Worm (Caenorhabditis elegans) whole organism, late embryonic: ENCODE measurements around the gene C06E1.7.

Source experiments
- eyg-1 ChIP-seq: sonication (generic microtip); optimal IDR thresholded peaks from 2 replicates; lab custom pipeline; 2016; ENCODE audit warnings: missing genotype, missing genetic modification characterization, missing compliant biosample characterization
- nfya-1 ChIP-seq: sonication (generic microtip); optimal IDR thresholded peaks from 2 replicates; lab custom pipeline; 2017; ENCODE audit warnings: missing genetic modification characterization, mild to moderate bottlenecking, missing compliant biosample characterization, antibody characterized with exemption, moderate library complexity
- nhr-11 ChIP-seq: fragments of 150-350 bp; optimal IDR thresholded peaks from 2 replicates; lab custom pipeline; 2014; ENCODE audit warnings: missing biosample characterization, missing genetic modification characterization
- odd-2 ChIP-seq: sonication (generic microtip); optimal IDR thresholded peaks from 2 replicates; lab custom pipeline; 2017; ENCODE audit warnings: antibody characterized with exemption, mild to moderate bottlenecking, missing genetic modification characterization, missing compliant biosample characterization
- pat-9 ChIP-seq: fragments of 200-800 bp; sonication (Bioruptor generic); optimal IDR thresholded peaks from 2 replicates; lab custom pipeline; 2018; ENCODE audit warnings: mild to moderate bottlenecking, missing genetic modification characterization, moderate library complexity, missing compliant biosample characterization
- sox-4 ChIP-seq: sonication (generic microtip); optimal IDR thresholded peaks from 2 replicates; lab custom pipeline; 2017; ENCODE audit warnings: mild to moderate bottlenecking, missing genetic modification characterization, inconsistent platforms, missing compliant biosample characterization
- tbx-2 ChIP-seq: sonication (generic microtip); optimal IDR thresholded peaks from 2 replicates; lab custom pipeline; 2016; ENCODE audit warnings: missing genetic modification characterization, missing compliant biosample characterization
- zip-5 ChIP-seq: sonication (generic microtip); optimal IDR thresholded peaks from 2 replicates; lab custom pipeline; 2016; ENCODE audit warnings: missing genetic modification characterization, missing compliant biosample characterization

DNA sequence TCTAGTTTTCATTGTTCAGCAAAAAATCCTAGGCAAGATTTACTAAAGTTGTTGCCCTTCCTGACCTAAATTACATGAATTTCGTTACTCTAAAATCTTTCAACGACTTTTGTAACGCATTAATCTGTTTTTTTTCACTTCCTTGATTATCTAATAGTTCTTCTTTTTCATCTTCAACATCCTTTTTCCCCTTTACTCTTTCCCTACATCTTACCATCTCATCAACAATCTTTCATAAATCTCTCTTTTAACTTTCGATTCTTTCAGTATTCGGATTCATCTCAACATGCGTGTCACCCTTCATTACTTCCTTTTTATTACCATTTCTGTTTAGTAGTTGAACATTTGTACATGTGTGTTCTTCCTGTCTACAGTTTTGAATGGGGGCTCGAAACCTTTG, 19.7 kb downstream of the C06E1.7 start:
- TF ChIP-seq sox-4 (tag; lab: Kevin White, UChicago), result no peak
- no peak for TF ChIP-seq zip-5 (tag; lab: Kevin White, UChicago)
- TF ChIP-seq pat-9 (tag; lab: Kevin White, UChicago), result no peak
- TF ChIP-seq odd-2 (tag; lab: Kevin White, UChicago), result no peak
- no peak for TF ChIP-seq tbx-2 (tag; lab: Kevin White, UChicago)
- TF ChIP-seq nfya-1, result no peak
- TF ChIP-seq eyg-1 (tag; lab: Kevin White, UChicago), result no peak
- TF ChIP-seq nhr-11 (tag; lab: Kevin White, UChicago), result no peak
